Worm (Caenorhabditis elegans) whole organism, L1 larva: ENCODE results near the gene F54D12.8.

Experiments
- fkh-10 ChIP-seq: sonication (generic microtip); optimal IDR thresholded peaks from 2 replicates; lab custom pipeline; 2017; ENCODE audit warnings: missing biosample characterization, missing genetic modification reagents, missing genetic modification characterization
- fkh-4 ChIP-seq: sonication (generic microtip); optimal IDR thresholded peaks from 2 replicates; lab custom pipeline; 2016; ENCODE audit warnings: missing compliant biosample characterization, missing genetic modification characterization, borderline replicate concordance
- nhr-28 ChIP-seq: fragments of 150-350 bp; optimal IDR thresholded peaks from 2 replicates; lab custom pipeline; 2014; ENCODE audit warnings: missing biosample characterization, missing genetic modification characterization
- unc-98 ChIP-seq: fragments of 200-800 bp; sonication (Bioruptor generic); IDR thresholded peaks from 2 replicates; pipeline ENCODE4 v1.3.6; 2022; ENCODE audit warnings: missing genetic modification characterization, missing compliant biosample characterization

- TF ChIP-seq nhr-28 (no peak), fkh-4 (tag; lab: Kevin White, UChicago) (no peak), unc-98 (no peak), fkh-10 (GFP tag; lab: Kevin White, UChicago) (no peak)
Observed at ce11 chrII:1357905-1358304, 39.9 kb downstream of the F54D12.8 start, which contains the start of gene C13A10.2.
